Fruit fly (Drosophila melanogaster) whole organism: Measurements from ENCODE around the gene CG43638.

ENCODE experiments used
- CG8478 ChIP-seq: fragments of >200 bp; optimal IDR thresholded peaks from 2 replicates; lab custom pipeline; 2018; ENCODE audit warnings: inconsistent platforms
- EcR ChIP-seq, 2 experiments: fragments of >200 bp; optimal IDR thresholded peaks; 2 replicates each; lab custom pipeline; 2017; ENCODE audit warnings: missing biosample characterization in 2 of 2, missing genetic modification characterization in 2 of 2, missing genetic modification reagents in 2 of 2
- pan ChIP-seq: fragments of >200 bp; optimal IDR thresholded peaks from 2 replicates; lab custom pipeline; 2017
- psq ChIP-seq: fragments of >200 bp; optimal IDR thresholded peaks from 2 replicates; lab custom pipeline; 2017
- usp ChIP-seq: fragments of >200 bp; optimal IDR thresholded peaks from 2 replicates; lab custom pipeline; 2017; ENCODE audit warnings: missing biosample characterization, missing genetic modification characterization, mixed read lengths

dm6 chr3L:12037449-12038163 is 6.8 kb upstream of the CG43638 start:
- TF ChIP-seq usp (GFP tag; lab: Kevin White, UChicago) (no peak), psq (lab: Kevin White, UChicago) (no peak), EcR (GFP tag; optimal IDR thresholded peaks at IDR 0.05; lab: Kevin White, UChicago) (no peak), CG8478 (lab: Kevin White, UChicago) (no peak), pan (lab: Kevin White, UChicago) (no peak)
